Fruit fly (Drosophila melanogaster): ENCODE results near the gene RpS2.

DNA sequence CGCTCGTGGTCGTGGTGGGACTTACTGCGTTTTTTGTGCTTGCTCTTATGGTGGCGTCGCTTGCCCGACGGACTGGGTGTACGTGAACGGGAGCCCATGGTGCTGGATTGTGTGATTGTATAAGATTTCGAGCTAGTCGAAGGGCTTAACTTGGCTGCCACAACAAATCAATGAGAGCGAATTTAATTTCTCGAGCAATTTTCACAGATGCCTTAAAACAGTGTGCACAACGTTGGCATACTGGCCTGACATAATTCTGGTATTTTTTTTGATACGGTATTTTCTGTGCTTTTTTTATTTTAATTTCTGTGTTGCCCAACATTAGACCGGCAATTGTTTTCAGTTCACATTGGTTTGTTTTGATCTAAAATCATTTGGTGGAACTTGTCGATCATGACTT lies 40.6 kb upstream of the RpS2 start, which contains the start of gene Arglu1:
- TF ChIP-seq CG8478 (optimal IDR thresholded peaks at IDR 0.05) = no peak
- no peak for TF ChIP-seq CTCF (optimal IDR thresholded peaks at IDR 0.05)
